Fruit fly (Drosophila melanogaster): ENCODE data around the gene Abd-B.

dm6 chr3R:16884556-16884955 lies 87.5 kb downstream of the Abd-B start:
- TF ChIP-seq CG8478 (optimal IDR thresholded peaks at IDR 0.05) (no peak), EcR (GFP tag; optimal IDR thresholded peaks at IDR 0.05) (no peak)
